Worm (Caenorhabditis elegans) whole organism, young adult: ENCODE measurements around the gene srt-24.

Source experiments
- B0019.2 ChIP-seq: fragments of 200-800 bp; sonication (Bioruptor generic); conservative IDR thresholded peaks from 2 replicates; pipeline ENCODE4 v1.3.6; 2022; ENCODE audit warnings: missing genetic modification reagents, missing genetic modification characterization, missing compliant biosample characterization
- B0261.1 ChIP-seq: sonication (generic microtip); optimal IDR thresholded peaks from 2 replicates; lab custom pipeline; 2016; ENCODE audit warnings: mild to moderate bottlenecking, missing genetic modification characterization, moderate library complexity, missing compliant biosample characterization
- B0336.3 ChIP-seq: fragments of 200-800 bp; sonication (Bioruptor generic); IDR thresholded peaks from 2 replicates; pipeline ENCODE4 v1.3.6; 2022; ENCODE audit warnings: missing genetic modification characterization, missing compliant biosample characterization
- C17E4.6 ChIP-seq: fragments of 200-800 bp; sonication (Bioruptor generic); IDR thresholded peaks from 2 replicates; pipeline ENCODE4 v1.3.6; 2022; ENCODE audit warnings: missing genetic modification reagents, missing genetic modification characterization, missing compliant biosample characterization
- F23B12.7 ChIP-seq: sonication (generic microtip); optimal IDR thresholded peaks from 2 replicates; lab custom pipeline; 2017; ENCODE audit warnings: missing genetic modification characterization, mild to moderate bottlenecking, missing compliant biosample characterization, antibody characterized with exemption, moderate library complexity; ENCODE audit not compliant: insufficient read depth
- F33H1.4 ChIP-seq: fragments of 200-800 bp; sonication (Bioruptor generic); IDR thresholded peaks from 2 replicates; pipeline ENCODE4 v1.3.6; 2022; ENCODE audit warnings: missing genetic modification reagents, missing genetic modification characterization, missing compliant biosample characterization
- F39B2.1 ChIP-seq: fragments of 200-800 bp; sonication (Bioruptor generic); IDR thresholded peaks from 2 replicates; pipeline ENCODE4 v1.3.6; 2022; ENCODE audit warnings: missing genetic modification reagents, missing genetic modification characterization, missing compliant biosample characterization
- F55B11.4 ChIP-seq: sonication (generic microtip); optimal IDR thresholded peaks from 2 replicates; lab custom pipeline; 2016; ENCODE audit warnings: missing compliant biosample characterization, missing genetic modification characterization, borderline replicate concordance; ENCODE audit not compliant: insufficient read depth
- F57A8.1 ChIP-seq: fragments of 200-800 bp; sonication (Bioruptor generic); optimal IDR thresholded peaks from 2 replicates; lab custom pipeline; 2018; ENCODE audit warnings: mild to moderate bottlenecking, missing genetic modification characterization, moderate library complexity, missing compliant biosample characterization
- T07F8.4 ChIP-seq: sonication (generic microtip); optimal IDR thresholded peaks from 2 replicates; lab custom pipeline; 2016; ENCODE audit warnings: mild to moderate bottlenecking, missing genetic modification characterization, moderate library complexity, missing compliant biosample characterization
- Y67H2A.10 ChIP-seq: fragments of 200-800 bp; sonication (Bioruptor generic); conservative IDR thresholded peaks from 2 replicates; pipeline ENCODE4 v1.3.6; 2022; ENCODE audit warnings: missing genetic modification reagents, missing genetic modification characterization, missing compliant biosample characterization
- aptf-2 ChIP-seq: fragments of 200-800 bp; sonication (Bioruptor generic); conservative IDR thresholded peaks from 2 replicates; pipeline ENCODE4 v1.3.6; 2022; ENCODE audit warnings: missing genetic modification reagents, missing genetic modification characterization, missing compliant biosample characterization
- atf-7 ChIP-seq: sonication (generic microtip); optimal IDR thresholded peaks from 2 replicates; lab custom pipeline; 2017; ENCODE audit warnings: mild to moderate bottlenecking, missing genetic modification characterization, missing compliant biosample characterization
- athp-1 ChIP-seq: sonication (generic microtip); optimal IDR thresholded peaks from 2 replicates; lab custom pipeline; 2017; ENCODE audit warnings: mild to moderate bottlenecking, missing genetic modification characterization, missing compliant biosample characterization
- attf-3 ChIP-seq: fragments of 200-800 bp; sonication (Bioruptor generic); conservative IDR thresholded peaks from 2 replicates; pipeline ENCODE4 v1.3.6; 2022; ENCODE audit warnings: missing genetic modification reagents, missing genetic modification characterization, missing compliant biosample characterization
- cebp-2 ChIP-seq: fragments of 200-800 bp; sonication (Bioruptor generic); IDR thresholded peaks from 2 replicates; pipeline ENCODE4 v1.3.6; 2022; ENCODE audit warnings: missing genetic modification characterization, missing compliant biosample characterization
- ceh-58 ChIP-seq: fragments of 200-800 bp; sonication (Bioruptor generic); IDR thresholded peaks from 2 replicates; pipeline ENCODE4 v1.3.6; 2022; ENCODE audit warnings: missing genetic modification characterization, missing compliant biosample characterization
- ceh-79 ChIP-seq: sonication (generic microtip); optimal IDR thresholded peaks from 2 replicates; lab custom pipeline; 2017; ENCODE audit warnings: mild to moderate bottlenecking, missing genetic modification characterization, missing compliant biosample characterization
- fkh-3 ChIP-seq: sonication (generic microtip); optimal IDR thresholded peaks from 2 replicates; lab custom pipeline; 2016; ENCODE audit warnings: mild to moderate bottlenecking, missing genetic modification characterization, missing compliant biosample characterization
- hmg-1.2 ChIP-seq: fragments of 200-800 bp; sonication (Bioruptor generic); IDR thresholded peaks from 2 replicates; pipeline ENCODE4 v1.3.6; 2022; ENCODE audit warnings: missing genetic modification reagents, missing genetic modification characterization, missing compliant biosample characterization
- lir-1 ChIP-seq: fragments of 200-800 bp; sonication (Bioruptor generic); conservative IDR thresholded peaks from 2 replicates; pipeline ENCODE4 v1.3.6; 2022; ENCODE audit warnings: missing genetic modification reagents, missing genetic modification characterization, missing compliant biosample characterization
- lsy-27 ChIP-seq: sonication (generic microtip); optimal IDR thresholded peaks from 2 replicates; lab custom pipeline; 2017; ENCODE audit warnings: missing genetic modification characterization, mild to moderate bottlenecking, missing compliant biosample characterization, antibody characterized with exemption, missing genotype, borderline replicate concordance; ENCODE audit not compliant: insufficient read depth
- madf-3 ChIP-seq: fragments of 200-800 bp; sonication (Bioruptor generic); IDR thresholded peaks from 2 replicates; pipeline ENCODE4 v1.3.6; 2022; ENCODE audit warnings: missing genetic modification reagents, missing genetic modification characterization, missing compliant biosample characterization
- nhr-120 ChIP-seq: fragments of 200-800 bp; sonication (Bioruptor generic); IDR thresholded peaks from 2 replicates; pipeline ENCODE4 v1.3.6; 2022; ENCODE audit warnings: missing genetic modification characterization, missing compliant biosample characterization
- nhr-179 ChIP-seq: sonication (generic microtip); optimal IDR thresholded peaks from 2 replicates; lab custom pipeline; 2016; ENCODE audit warnings: mild to moderate bottlenecking, missing genetic modification characterization, missing compliant biosample characterization
- nhr-27 ChIP-seq: fragments of 200-800 bp; sonication (Bioruptor generic); optimal IDR thresholded peaks from 2 replicates; lab custom pipeline; 2018; ENCODE audit warnings: mild to moderate bottlenecking, missing genetic modification characterization, moderate library complexity, missing compliant biosample characterization
- snpc-3.4 ChIP-seq: sonication (generic microtip); optimal IDR thresholded peaks from 2 replicates; lab custom pipeline; 2017; ENCODE audit warnings: missing genetic modification characterization, mild to moderate bottlenecking, missing compliant biosample characterization, antibody characterized with exemption, moderate library complexity, missing genotype, missing genetic modification reagents
- snpc-4 ChIP-seq, 5 experiments: fragments of 150-350 bp in 1 of 5; sonication (generic microtip) in 4 of 5; optimal IDR thresholded peaks; 2 replicates each; lab custom pipeline; 2014 to 2018; ENCODE audit warnings: missing genetic modification characterization in 5 of 5, missing biosample characterization in 3 of 5, antibody characterized with exemption in 2 of 5, mild to moderate bottlenecking in 2 of 5, missing compliant biosample characterization in 2 of 5, missing genotype in 2 of 5, moderate library complexity in 2 of 5, missing genetic modification reagents in 1 of 5
- unc-130 ChIP-seq: sonication (generic microtip); optimal IDR thresholded peaks from 2 replicates; lab custom pipeline; 2016; ENCODE audit warnings: missing genetic modification reagents, missing genetic modification characterization, missing compliant biosample characterization
- zfh-2 ChIP-seq: fragments of 200-800 bp; sonication (Bioruptor generic); conservative IDR thresholded peaks from 2 replicates; pipeline ENCODE4 v1.3.6; 2022; ENCODE audit warnings: missing genetic modification reagents, missing genetic modification characterization, missing compliant biosample characterization
- zim-3 ChIP-seq: sonication (generic microtip); optimal IDR thresholded peaks from 2 replicates; lab custom pipeline; 2017; ENCODE audit warnings: mild to moderate bottlenecking, missing genetic modification characterization, moderate library complexity, missing compliant biosample characterization

Gene srt-24

DNA sequence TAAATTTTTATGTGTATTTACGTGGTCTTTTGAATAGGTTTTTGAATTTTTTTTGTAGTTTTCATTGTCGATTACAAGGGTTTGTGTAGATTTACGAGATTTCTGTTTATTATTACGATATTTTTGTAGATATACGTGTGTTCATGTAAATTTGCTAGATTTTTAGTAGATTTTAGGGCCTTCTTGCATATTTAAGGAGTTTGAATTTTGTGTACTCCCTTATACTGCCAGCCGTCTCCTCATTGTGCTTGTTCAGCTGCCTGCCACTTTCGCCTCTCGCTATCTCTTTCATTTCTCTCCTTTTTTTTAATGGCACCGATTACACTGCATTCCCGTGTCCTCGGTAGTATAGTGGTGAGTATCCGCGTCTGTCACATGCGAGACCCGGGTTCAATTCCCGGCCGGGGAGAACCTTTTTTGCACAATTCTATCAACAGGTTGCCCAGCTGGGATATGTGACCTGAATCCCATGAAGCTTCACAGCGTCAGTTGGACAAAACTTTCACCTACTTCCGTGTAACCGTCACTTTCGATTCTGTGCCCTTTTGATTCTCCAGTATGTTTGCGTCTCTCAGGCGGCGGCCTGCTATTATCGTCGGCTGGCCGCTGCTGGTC lies 48.0 kb downstream of the srt-24 start (continued):
- peak; percentile 64 for TF ChIP-seq unc-130
- no peak for TF ChIP-seq ceh-58
- peak; percentile 69 for TF ChIP-seq B0336.3 (GFP tag; lab: Robert Waterston, UW)
- no peak for TF ChIP-seq C17E4.6
- peak; percentile 82 for TF ChIP-seq zim-3
- TF ChIP-seq lsy-27: no peak
- TF ChIP-seq lir-1 (GFP tag; lab: Robert Waterston, UW): peak; percentile 60; the same call in 1 of the 2 replicates
- no peak for TF ChIP-seq F39B2.1 (GFP tag; lab: Robert Waterston, UW)
- TF ChIP-seq atf-7 (tag; lab: Kevin White, UChicago): peak; percentile 57
- peak; percentile 84 for TF ChIP-seq hmg-1.2
- no peak for TF ChIP-seq nhr-120
- peak; percentile 62 for TF ChIP-seq zfh-2 (GFP tag; lab: Robert Waterston, UW)
- peak; percentile 59; the same call in 1 of the 2 replicates for TF ChIP-seq aptf-2 (GFP tag; lab: Robert Waterston, UW)
- no peak for TF ChIP-seq Y67H2A.10 (GFP tag; lab: Robert Waterston, UW)
- peak; percentile 76 for TF ChIP-seq F57A8.1 (GFP tag; lab: Kevin White, UChicago)
- TF ChIP-seq F23B12.7 (tag; lab: Kevin White, UChicago): peak; percentile 94
- peak; percentile 48; the same call in 1 of the 2 replicates for TF ChIP-seq attf-3
- peak; percentile 24 for TF ChIP-seq nhr-27 (tag; lab: Kevin White, UChicago)
- TF ChIP-seq B0261.1 (tag; lab: Kevin White, UChicago): peak; percentile 93
- TF ChIP-seq snpc-3.4 (tag; lab: Kevin White, UChicago): peak; percentile 44
- peak; percentile 28 for TF ChIP-seq fkh-3 (tag; lab: Kevin White, UChicago)
- no peak for TF ChIP-seq madf-3 (GFP tag; lab: Robert Waterston, UW)
- no peak for TF ChIP-seq B0019.2 (GFP tag; lab: Robert Waterston, UW)
- TF ChIP-seq ceh-79: peak; percentile 66
- TF ChIP-seq F33H1.4 (GFP tag; lab: Robert Waterston, UW): 0 out of 2 replicates have a peak, but pooled peaks have one; percentile 19
- peak; percentile 42 for TF ChIP-seq snpc-4 (GFP tag; optimal IDR thresholded peaks at IDR 0.05; lab: Kevin White, UChicago)
- TF ChIP-seq snpc-4 (tag; optimal IDR thresholded peaks at IDR 0.05; lab: Kevin White, UChicago): no peak
- no peak for TF ChIP-seq F55B11.4 (tag; lab: Kevin White, UChicago)
- TF ChIP-seq T07F8.4: peak; percentile 78
- peak; percentile 37 for TF ChIP-seq athp-1 (tag; lab: Kevin White, UChicago)
- TF ChIP-seq nhr-179 (tag; lab: Kevin White, UChicago): peak; percentile 56
- peak; percentile 68; the same call in 1 of the 2 replicates for TF ChIP-seq cebp-2 (GFP tag; lab: Robert Waterston, UW)
